Fruit fly (Drosophila melanogaster) S2 (cell line): ENCODE results near the gene r2d2.

Experiments used
- CG8478 ChIP-seq: fragments of >200 bp; optimal IDR thresholded peaks from 2 replicates; lab custom pipeline; 2018
- CTCF ChIP-seq, 2 experiments: fragments of >200 bp; optimal IDR thresholded peaks; 2 replicates each; lab custom pipeline; 2018

DNA sequence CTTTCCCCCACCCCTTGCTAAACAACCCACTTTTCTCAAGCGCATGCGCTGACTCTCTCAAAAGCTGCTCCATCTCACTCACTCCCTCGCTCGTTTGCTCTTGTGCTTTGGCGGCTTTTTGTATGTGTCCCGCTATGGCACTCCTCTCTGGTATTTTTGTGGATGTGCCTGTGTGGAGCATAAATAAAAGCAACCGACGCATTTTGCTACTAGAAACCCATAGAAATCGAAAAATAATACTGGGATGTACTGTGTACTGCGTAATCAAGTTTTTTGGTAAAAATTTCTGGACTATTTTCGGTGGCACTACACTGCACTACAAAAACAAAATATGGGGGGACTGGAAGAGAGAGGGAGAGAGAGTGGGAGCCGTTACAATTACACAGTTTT, 9.7 kb downstream of the r2d2 start:
- no peak for TF ChIP-seq CTCF (optimal IDR thresholded peaks at IDR 0.05; lab: Kevin White, UChicago)
- no peak for TF ChIP-seq CG8478
